Fruit fly (Drosophila melanogaster) whole organism, embryonic: ENCODE measurements around the gene mus301.

Experiments used
- ATbp ChIP-seq: fragments of 200-800 bp; sonication (Bioruptor generic); optimal IDR thresholded peaks from 2 replicates; lab custom pipeline; 2017; ENCODE audit warnings: missing biosample characterization, mild to moderate bottlenecking, missing genetic modification characterization, missing genetic modification reagents
- C15 ChIP-seq: fragments of 200-800 bp; sonication (Bioruptor generic); IDR thresholded peaks from 3 replicates; pipeline ENCODE4 v1.3.6; 2022; ENCODE audit warnings: missing biosample characterization, missing genetic modification characterization
- CG10979 ChIP-seq: fragments of 200-800 bp; sonication (Bioruptor generic); optimal IDR thresholded peaks from 2 replicates; lab custom pipeline; 2018; ENCODE audit warnings: missing biosample characterization, mild to moderate bottlenecking, missing genetic modification characterization, moderate library complexity
- CG11723 ChIP-seq: fragments of 200-800 bp; sonication (Bioruptor generic); optimal IDR thresholded peaks from 2 replicates; lab custom pipeline; 2017; ENCODE audit warnings: missing biosample characterization, mild to moderate bottlenecking, missing genetic modification characterization
- CG12219 ChIP-seq: fragments of 200-800 bp; sonication (Bioruptor generic); optimal IDR thresholded peaks from 3 replicates; lab custom pipeline; 2018; ENCODE audit warnings: missing biosample characterization, mild to moderate bottlenecking, missing genetic modification characterization
- CG15073 ChIP-seq: fragments of 200-800 bp; sonication (Bioruptor generic); optimal IDR thresholded peaks from 2 replicates; lab custom pipeline; 2016; ENCODE audit warnings: missing biosample characterization, missing genetic modification characterization
- CG1603 ChIP-seq: fragments of 200-800 bp; sonication (Bioruptor generic); optimal IDR thresholded peaks from 2 replicates; lab custom pipeline; 2019; ENCODE audit warnings: missing biosample characterization, mild to moderate bottlenecking, missing genetic modification characterization, moderate library complexity
- CG17802 ChIP-seq: fragments of 200-800 bp; sonication (Bioruptor generic); optimal IDR thresholded peaks from 2 replicates; lab custom pipeline; 2018; ENCODE audit warnings: missing biosample characterization, mild to moderate bottlenecking, missing genetic modification characterization, moderate library complexity
- CG18619 ChIP-seq: fragments of 200-800 bp; sonication (Bioruptor generic); optimal IDR thresholded peaks from 3 replicates; lab custom pipeline; 2017; ENCODE audit warnings: missing biosample characterization, mild to moderate bottlenecking, missing genetic modification characterization
- CG2116 ChIP-seq: fragments of 200-800 bp; sonication (Bioruptor generic); optimal IDR thresholded peaks from 3 replicates; lab custom pipeline; 2018; ENCODE audit warnings: missing biosample characterization, mild to moderate bottlenecking, missing genetic modification characterization
- CG2199 ChIP-seq: fragments of 200-800 bp; sonication (Bioruptor generic); IDR thresholded peaks from 3 replicates; pipeline ENCODE4 v1.3.6; 2022; ENCODE audit warnings: missing biosample characterization, missing genetic modification characterization
- CG2889 ChIP-seq: fragments of 200-800 bp; sonication (Bioruptor generic); IDR thresholded peaks from 3 replicates; pipeline ENCODE4 v1.3.6; 2022; ENCODE audit warnings: missing biosample characterization, missing genetic modification characterization
- CG30020 ChIP-seq: fragments of 200-800 bp; optimal IDR thresholded peaks from 2 replicates; lab custom pipeline; 2019; ENCODE audit warnings: missing biosample characterization, mild to moderate bottlenecking, missing genetic modification characterization, moderate library complexity
- CG31224 ChIP-seq: fragments of 200-800 bp; sonication (Bioruptor generic); IDR thresholded peaks from 2 replicates; pipeline ENCODE4 v1.3.6; 2022; ENCODE audit warnings: missing biosample characterization, missing genetic modification characterization
- CG4360 ChIP-seq: fragments of 200-800 bp; sonication (Bioruptor generic); IDR thresholded peaks from 2 replicates; pipeline ENCODE4 v1.3.6; 2022; ENCODE audit warnings: missing biosample characterization, missing genetic modification characterization
- CG4707 ChIP-seq: fragments of 200-800 bp; sonication (Bioruptor generic); optimal IDR thresholded peaks from 2 replicates; lab custom pipeline; 2018; ENCODE audit warnings: missing biosample characterization, mild to moderate bottlenecking, missing genetic modification characterization, moderate library complexity
- CG6765 ChIP-seq: fragments of 200-800 bp; sonication (Bioruptor generic); optimal IDR thresholded peaks from 3 replicates; lab custom pipeline; 2017; ENCODE audit warnings: missing biosample characterization, mild to moderate bottlenecking, missing genetic modification characterization
- CG6854 ChIP-seq: fragments of 200-800 bp; sonication (Bioruptor generic); optimal IDR thresholded peaks from 3 replicates; lab custom pipeline; 2017; ENCODE audit warnings: missing biosample characterization, mild to moderate bottlenecking, missing genetic modification characterization
- CG9727 ChIP-seq: fragments of 200-800 bp; sonication (Bioruptor generic); optimal IDR thresholded peaks from 3 replicates; lab custom pipeline; 2017; ENCODE audit warnings: missing biosample characterization, mild to moderate bottlenecking, missing genetic modification characterization
- Chrac-16 ChIP-seq: fragments of 200-800 bp; sonication (Bioruptor generic); optimal IDR thresholded peaks from 3 replicates; lab custom pipeline; 2016; ENCODE audit warnings: missing biosample characterization, missing genetic modification characterization
- Dfd ChIP-seq, 2 experiments: fragments of >200 bp; optimal IDR thresholded peaks; 2 replicates each; lab custom pipeline; 2017; ENCODE audit warnings: missing biosample characterization in 2 of 2, missing genetic modification characterization in 2 of 2
- Doc2 ChIP-seq: fragments of 200-800 bp; sonication (Bioruptor generic); IDR thresholded peaks from 2 replicates; pipeline ENCODE4 v1.3.6; 2022; ENCODE audit warnings: missing biosample characterization, missing genetic modification characterization
- E2f1 ChIP-seq: fragments of 200-800 bp; sonication (Bioruptor generic); IDR thresholded peaks from 2 replicates; pipeline ENCODE4 v1.3.6; 2022; ENCODE audit warnings: missing biosample characterization, missing genetic modification characterization
- ERR ChIP-seq: fragments of 200-800 bp; sonication (Bioruptor generic); optimal IDR thresholded peaks from 2 replicates; lab custom pipeline; 2016; ENCODE audit warnings: missing biosample characterization, missing genetic modification characterization
- Ets65A ChIP-seq: fragments of 200-800 bp; sonication (Bioruptor generic); peaks from one replicate; lab custom pipeline; 2016; ENCODE audit warnings: missing biosample characterization, missing genetic modification characterization
- HHEX ChIP-seq: fragments of 200-800 bp; sonication (Bioruptor generic); optimal IDR thresholded peaks from 3 replicates; lab custom pipeline; 2017; ENCODE audit warnings: missing biosample characterization, mild to moderate bottlenecking, missing genetic modification characterization, missing genetic modification reagents
- HLH3B ChIP-seq: fragments of 200-800 bp; sonication (Bioruptor generic); IDR thresholded peaks from 2 replicates; pipeline ENCODE4 v1.3.6; 2022; ENCODE audit warnings: missing biosample characterization, missing genetic modification characterization
- MESR4 ChIP-seq: fragments of 200-800 bp; sonication (Bioruptor generic); optimal IDR thresholded peaks from 2 replicates; lab custom pipeline; 2018; ENCODE audit warnings: missing biosample characterization, mild to moderate bottlenecking, missing genetic modification characterization, moderate library complexity
- NK7.1 ChIP-seq: fragments of 200-800 bp; sonication (Bioruptor generic); optimal IDR thresholded peaks from 3 replicates; lab custom pipeline; 2016; ENCODE audit warnings: missing biosample characterization, missing genetic modification characterization
- Oaz ChIP-seq: fragments of 200-800 bp; sonication (Bioruptor generic); IDR thresholded peaks from 2 replicates; pipeline ENCODE4 v1.3.6; 2022; ENCODE audit warnings: missing biosample characterization, missing genetic modification characterization
- Xrp1 ChIP-seq: fragments of 200-800 bp; sonication (Bioruptor generic); IDR thresholded peaks from 2 replicates; pipeline ENCODE4 v1.3.6; 2022; ENCODE audit warnings: missing biosample characterization, missing genetic modification characterization
- ase ChIP-seq: fragments of 200-800 bp; sonication (Bioruptor generic); IDR thresholded peaks from 3 replicates; pipeline ENCODE4 v1.3.6; 2022; ENCODE audit warnings: missing biosample characterization, missing genetic modification characterization
- bcd ChIP-seq: fragments of 200-800 bp; sonication (Bioruptor generic); optimal IDR thresholded peaks from 2 replicates; lab custom pipeline; 2017; ENCODE audit warnings: missing biosample characterization, mild to moderate bottlenecking, missing genetic modification characterization
- cas ChIP-seq: fragments of 200-800 bp; sonication (Bioruptor generic); IDR thresholded peaks from 2 replicates; pipeline ENCODE4 v1.3.6; 2022; ENCODE audit warnings: missing biosample characterization, missing genetic modification characterization
- corto ChIP-seq: fragments of 200-800 bp; sonication (Bioruptor generic); optimal IDR thresholded peaks from 2 replicates; lab custom pipeline; 2016; ENCODE audit warnings: missing biosample characterization, mild to moderate bottlenecking, missing genetic modification characterization, moderate library complexity
- da ChIP-seq: fragments of 200-800 bp; sonication (Bioruptor generic); optimal IDR thresholded peaks from 2 replicates; lab custom pipeline; 2016; ENCODE audit warnings: missing biosample characterization, missing genetic modification characterization
- ewg ChIP-seq: fragments of 200-800 bp; sonication (Bioruptor generic); optimal IDR thresholded peaks from 3 replicates; lab custom pipeline; 2017; ENCODE audit warnings: mild to moderate bottlenecking, missing biosample characterization, missing genetic modification reagents, missing genetic modification characterization
- fru ChIP-seq: fragments of >200 bp; optimal IDR thresholded peaks from 2 replicates; lab custom pipeline; 2017
- fu2 ChIP-seq: fragments of 200-800 bp; sonication (Bioruptor generic); optimal IDR thresholded peaks from 2 replicates; lab custom pipeline; 2016; ENCODE audit warnings: missing biosample characterization, missing genetic modification characterization
- gcm ChIP-seq: fragments of 200-800 bp; sonication (Bioruptor generic); optimal IDR thresholded peaks from 2 replicates; lab custom pipeline; 2019; ENCODE audit warnings: missing biosample characterization, mild to moderate bottlenecking, missing genetic modification characterization, moderate library complexity
- jing ChIP-seq: fragments of 200-800 bp; sonication (Bioruptor generic); optimal IDR thresholded peaks from 2 replicates; lab custom pipeline; 2018; ENCODE audit warnings: missing biosample characterization, mild to moderate bottlenecking, missing genetic modification characterization
- lilli ChIP-seq: fragments of 200-800 bp; sonication (Bioruptor generic); optimal IDR thresholded peaks from 3 replicates; lab custom pipeline; 2016; ENCODE audit warnings: missing biosample characterization, missing genetic modification characterization
- nmo ChIP-seq: fragments of 200-800 bp; sonication (Bioruptor generic); optimal IDR thresholded peaks from 2 replicates; lab custom pipeline; 2018; ENCODE audit warnings: missing biosample characterization, mild to moderate bottlenecking, missing genetic modification characterization, moderate library complexity
- oc ChIP-seq: fragments of 200-800 bp; sonication (Bioruptor generic); optimal IDR thresholded peaks from 2 replicates; lab custom pipeline; 2018; ENCODE audit warnings: missing biosample characterization, mild to moderate bottlenecking, missing genetic modification characterization, moderate library complexity
- pnt ChIP-seq: fragments of 200-800 bp; sonication (Bioruptor generic); optimal IDR thresholded peaks from 3 replicates; lab custom pipeline; 2016; ENCODE audit warnings: missing biosample characterization, missing genetic modification characterization
- pum ChIP-seq: fragments of 200-800 bp; sonication (Bioruptor generic); optimal IDR thresholded peaks from 2 replicates; lab custom pipeline; 2016; ENCODE audit warnings: missing biosample characterization, missing genetic modification characterization
- repo ChIP-seq: fragments of 200-800 bp; sonication (Bioruptor generic); optimal IDR thresholded peaks from 2 replicates; lab custom pipeline; 2016; ENCODE audit warnings: missing biosample characterization, missing genetic modification characterization
- rib ChIP-seq: fragments of 200-800 bp; sonication (Bioruptor generic); IDR thresholded peaks from 2 replicates; pipeline ENCODE4 v1.3.6; 2022; ENCODE audit warnings: missing biosample characterization, missing genetic modification characterization
- seq ChIP-seq: fragments of 200-800 bp; sonication (Bioruptor generic); IDR thresholded peaks from 2 replicates; pipeline ENCODE4 v1.3.6; 2022; ENCODE audit warnings: missing biosample characterization, missing genetic modification characterization
- stc ChIP-seq: fragments of 200-800 bp; sonication (Bioruptor generic); IDR thresholded peaks from 2 replicates; pipeline ENCODE4 v1.3.6; 2022; ENCODE audit warnings: missing biosample characterization, missing genetic modification characterization
- usp ChIP-seq: fragments of >200 bp; optimal IDR thresholded peaks from 2 replicates; lab custom pipeline; 2017; ENCODE audit warnings: missing biosample characterization, missing genetic modification characterization

mus301 gene

DNA sequence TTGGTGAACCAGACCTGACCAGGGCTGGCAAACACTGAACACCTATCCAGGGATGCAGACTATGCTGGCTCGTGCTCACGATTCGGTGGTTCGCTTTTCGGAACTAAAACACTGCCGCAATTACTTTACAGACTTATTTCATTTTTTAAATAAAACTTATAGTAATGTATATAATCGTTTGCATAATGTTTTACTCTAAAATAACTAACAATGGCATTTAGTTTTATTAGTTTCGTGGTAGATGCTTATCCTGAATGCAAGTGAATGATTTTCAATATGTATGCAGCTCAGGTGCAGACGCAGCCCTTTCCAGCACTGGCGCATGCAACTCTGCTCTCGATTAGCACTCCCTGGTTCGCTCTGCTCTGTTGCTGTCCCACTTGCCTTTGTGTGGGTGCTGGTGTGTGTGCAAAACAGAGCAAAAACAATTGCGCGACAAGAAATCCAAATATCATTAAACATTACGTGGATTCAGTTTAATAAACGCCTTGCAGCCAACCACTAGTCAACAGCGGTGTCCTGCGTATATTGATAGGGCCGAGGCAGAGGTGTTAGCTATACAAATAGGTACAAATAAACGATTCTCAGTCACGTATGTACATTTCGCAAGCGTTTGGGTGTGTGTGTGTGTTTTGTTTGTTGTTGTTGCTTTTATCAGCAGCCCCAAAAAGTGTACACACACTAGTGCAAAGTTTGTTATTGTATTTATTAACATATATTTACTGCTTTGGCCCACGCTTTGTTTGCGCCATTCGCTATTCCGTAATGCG lies 49.2 kb downstream of the mus301 start, which contains the start of the genes ERR and Atg18a (continued):
- TF ChIP-seq Xrp1 (GFP tag; lab: Robert Waterston, UW): peak; percentile 80
- TF ChIP-seq Chrac-16 (GFP tag; lab: Kevin White, UChicago): peak; percentile 82
- TF ChIP-seq ATbp (GFP tag; lab: Kevin White, UChicago): peak; percentile 31
- TF ChIP-seq ewg (GFP tag; lab: Kevin White, UChicago): no peak
- TF ChIP-seq CG12219: no peak
- no peak for TF ChIP-seq CG11723 (GFP tag; lab: Kevin White, UChicago)
- peak; percentile 82 for TF ChIP-seq MESR4 (GFP tag; lab: Kevin White, UChicago)
- peak; percentile 88 for TF ChIP-seq bcd
- no peak for TF ChIP-seq usp (GFP tag; lab: Kevin White, UChicago)
- TF ChIP-seq CG10979 (tag; lab: Kevin White, UChicago): peak; percentile 68
- peak; percentile 77; the same call in 1 of the 2 replicates for TF ChIP-seq Doc2 (GFP tag; lab: Robert Waterston, UW)
- TF ChIP-seq nmo (GFP tag; lab: Kevin White, UChicago): peak; percentile 92
- peak; percentile 1 for TF ChIP-seq da
- peak; percentile 49 for TF ChIP-seq gcm
- peak; percentile 84 for TF ChIP-seq fu2
- TF ChIP-seq rib (GFP tag; lab: Robert Waterston, UW): peak; percentile 77
- no peak for TF ChIP-seq CG4707 (GFP tag; lab: Kevin White, UChicago)
- TF ChIP-seq NK7.1 (GFP tag; lab: Kevin White, UChicago): peak; percentile 52
- TF ChIP-seq CG30020 (tag; lab: Kevin White, UChicago): peak; percentile 83
- peak; percentile 99 for TF ChIP-seq CG2116 (GFP tag; lab: Kevin White, UChicago)
- TF ChIP-seq CG15073 (GFP tag; lab: Kevin White, UChicago): no peak
- TF ChIP-seq E2f1: peak; percentile 82
- TF ChIP-seq CG31224 (GFP tag; lab: Robert Waterston, UW): peak; percentile 78
- peak; percentile 20 for TF ChIP-seq repo (GFP tag; lab: Kevin White, UChicago)
- peak; percentile 11 for TF ChIP-seq HHEX (GFP tag; lab: Kevin White, UChicago)
- peak; percentile 99 for TF ChIP-seq Ets65A (GFP tag; lab: Kevin White, UChicago)
- peak; percentile 83 for TF ChIP-seq pum (GFP tag; lab: Kevin White, UChicago)
- TF ChIP-seq HLH3B (GFP tag; lab: Robert Waterston, UW): peak; percentile 80
- TF ChIP-seq cas (GFP tag; lab: Robert Waterston, UW): peak; percentile 83
- TF ChIP-seq ase (GFP tag; lab: Robert Waterston, UW): peak; percentile 78
- peak; percentile 79 for TF ChIP-seq pnt (GFP tag; lab: Kevin White, UChicago)
- peak; percentile 51; the same call in 1 of the 3 replicates for TF ChIP-seq CG2199 (GFP tag; lab: Robert Waterston, UW)
- peak; percentile 31 for TF ChIP-seq CG17802 (tag; lab: Kevin White, UChicago)
- TF ChIP-seq CG2889 (GFP tag; lab: Robert Waterston, UW): peak; percentile 77
- peak; percentile 71 for TF ChIP-seq corto (GFP tag; lab: Kevin White, UChicago)
- TF ChIP-seq seq: peak; percentile 77
- TF ChIP-seq Oaz (GFP tag; lab: Robert Waterston, UW): peak; percentile 80
- no peak for TF ChIP-seq fru (lab: Kevin White, UChicago)
- peak; percentile 86 for TF ChIP-seq CG18619 (GFP tag; lab: Kevin White, UChicago)
- TF ChIP-seq Dfd (GFP tag; optimal IDR thresholded peaks at IDR 0.05; lab: Kevin White, UChicago): no peak
- no peak for TF ChIP-seq CG6854 (GFP tag; lab: Kevin White, UChicago)
- TF ChIP-seq CG1603 (tag; lab: Kevin White, UChicago): peak; percentile 72
- TF ChIP-seq CG6765: no peak
- TF ChIP-seq stc (GFP tag; lab: Robert Waterston, UW): peak; percentile 40; the same call in 1 of the 2 replicates
- TF ChIP-seq lilli (GFP tag; lab: Kevin White, UChicago): peak; percentile 92
- peak; percentile 83 for TF ChIP-seq ERR (GFP tag; lab: Kevin White, UChicago)
- no peak for TF ChIP-seq oc (tag; lab: Kevin White, UChicago)
- peak; percentile 85 for TF ChIP-seq CG4360 (GFP tag; lab: Robert Waterston, UW)
- peak; percentile 19; the same call in 1 of the 3 replicates for TF ChIP-seq C15 (GFP tag; lab: Robert Waterston, UW)
- TF ChIP-seq CG9727: peak; percentile 84
- no peak for TF ChIP-seq jing
